Worm (Caenorhabditis elegans) whole organism, mixed stage, embryonic: ENCODE data around the gene par-5.

Experiments used
- ces-1 ChIP-seq: fragments of 150-350 bp; optimal IDR thresholded peaks from 2 replicates; lab custom pipeline; 2014; ENCODE audit warnings: missing biosample characterization, missing genetic modification reagents, missing genetic modification characterization
- cnd-1 ChIP-seq: fragments of 200-800 bp; sonication (Bioruptor generic); optimal IDR thresholded peaks from 2 replicates; lab custom pipeline; 2018; ENCODE audit warnings: mild to moderate bottlenecking, missing genetic modification characterization, missing compliant biosample characterization
- nhr-237 ChIP-seq: fragments of 150-350 bp; optimal IDR thresholded peaks from 2 replicates; lab custom pipeline; 2014; ENCODE audit warnings: missing biosample characterization, missing genetic modification characterization
- nhr-28 ChIP-seq: fragments of 150-350 bp; optimal IDR thresholded peaks from 2 replicates; lab custom pipeline; 2014; ENCODE audit warnings: missing biosample characterization, missing genetic modification characterization
- nhr-76 ChIP-seq: sonication (generic microtip); optimal IDR thresholded peaks from 2 replicates; lab custom pipeline; 2017; ENCODE audit warnings: missing biosample characterization, missing genetic modification characterization
- sem-2 ChIP-seq: fragments of 200-800 bp; sonication (Bioruptor generic); optimal IDR thresholded peaks from 2 replicates; lab custom pipeline; 2018; ENCODE audit warnings: mild to moderate bottlenecking, missing genetic modification characterization, missing compliant biosample characterization
- snpc-4 ChIP-seq: fragments of 150-350 bp; optimal IDR thresholded peaks from 2 replicates; lab custom pipeline; 2014; ENCODE audit warnings: missing biosample characterization, missing genetic modification characterization
- tbx-8 ChIP-seq: fragments of 200-800 bp; sonication (Bioruptor generic); optimal IDR thresholded peaks from 2 replicates; lab custom pipeline; 2018; ENCODE audit warnings: mild to moderate bottlenecking, missing genetic modification characterization, moderate library complexity, missing compliant biosample characterization
- unc-120 ChIP-seq: sonication (generic microtip); optimal IDR thresholded peaks from 2 replicates; lab custom pipeline; 2017; ENCODE audit warnings: missing genetic modification characterization, missing compliant biosample characterization; ENCODE audit not compliant: poor library complexity, severe bottlenecking
- unc-39 ChIP-seq: fragments of 150-350 bp; optimal IDR thresholded peaks from 2 replicates; lab custom pipeline; 2014; ENCODE audit warnings: missing biosample characterization, missing genetic modification characterization
- unc-62 ChIP-seq: fragments of 150-350 bp; optimal IDR thresholded peaks from 2 replicates; lab custom pipeline; 2014; ENCODE audit warnings: missing biosample characterization, missing genetic modification reagents, missing genetic modification characterization
- zip-8 ChIP-seq: fragments of 150-350 bp; optimal IDR thresholded peaks from 2 replicates; lab custom pipeline; 2014; ENCODE audit warnings: missing biosample characterization, missing genetic modification characterization
- ztf-11 ChIP-seq: fragments of 150-350 bp; optimal IDR thresholded peaks from 2 replicates; lab custom pipeline; 2014; ENCODE audit warnings: missing biosample characterization, missing genetic modification characterization

- TF ChIP-seq tbx-8: no peak
- no peak for TF ChIP-seq unc-62
- no peak for TF ChIP-seq sem-2
- no peak for TF ChIP-seq cnd-1 (tag; lab: Kevin White, UChicago)
- no peak for TF ChIP-seq zip-8 (tag; lab: Kevin White, UChicago)
- no peak for TF ChIP-seq unc-120 (tag; lab: Kevin White, UChicago)
- TF ChIP-seq nhr-237 (tag; lab: Kevin White, UChicago): no peak
- no peak for TF ChIP-seq snpc-4 (tag; lab: Kevin White, UChicago)
- no peak for TF ChIP-seq nhr-76 (tag; lab: Kevin White, UChicago)
- no peak for TF ChIP-seq ces-1 (GFP tag; lab: Kevin White, UChicago)
- TF ChIP-seq nhr-28: no peak
- TF ChIP-seq ztf-11: no peak
- TF ChIP-seq unc-39 (tag; lab: Kevin White, UChicago): no peak
These were observed 18.7 kb downstream of the par-5 start, which contains the start of gene H01G02.4 for ce11 chrIV:11803044-11803443.
